Worm (Caenorhabditis elegans): ENCODE data around the gene B0334.13.

DNA sequence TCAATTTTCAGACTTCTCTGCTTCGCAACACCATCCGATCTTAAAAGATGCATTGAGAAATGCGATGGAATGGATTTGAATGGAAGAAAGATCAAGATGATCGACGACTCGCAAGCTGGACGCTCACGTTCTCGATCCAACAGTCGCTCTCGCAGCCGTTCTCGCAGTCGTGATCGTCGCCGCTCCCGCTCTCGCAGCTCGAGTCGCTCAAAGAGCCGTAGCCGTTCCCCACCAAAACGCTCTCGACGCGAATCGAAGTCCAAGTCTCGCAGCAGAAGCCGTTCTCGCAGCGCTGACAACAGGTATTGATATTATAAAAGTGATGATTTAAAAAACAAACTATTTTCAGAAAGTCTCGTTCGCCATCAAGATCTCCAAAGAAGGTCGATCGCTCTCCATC, 33.0 kb upstream of the B0334.13 start:
- TF ChIP-seq him-1 (tag; optimal IDR thresholded peaks at IDR 0.05) (no peak), dao-5 (tag; optimal IDR thresholded peaks at IDR 0.05) (no peak)

Measured in whole organism, L4/young adult.